Worm (Caenorhabditis elegans) whole organism, midembryonic: ENCODE results near the gene F32D8.12.

ENCODE experiments used
- flt-1 ChIP-seq: fragments of 200-800 bp; sonication (Bioruptor generic); IDR thresholded peaks from 2 replicates; pipeline ENCODE4 v1.3.6; 2022; ENCODE audit warnings: missing genetic modification characterization, missing compliant biosample characterization
- ztf-29 ChIP-seq: fragments of 200-800 bp; sonication (Bioruptor generic); IDR thresholded peaks from 2 replicates; pipeline ENCODE4 v1.3.6; 2022; ENCODE audit warnings: missing genetic modification reagents, missing genetic modification characterization, missing compliant biosample characterization

- no peak for TF ChIP-seq flt-1 (GFP tag; lab: Robert Waterston, UW)
- TF ChIP-seq ztf-29 (GFP tag; lab: Robert Waterston, UW): no peak
These were observed 10.5 kb downstream of the F32D8.12 start, which contains the start of gene F32D8.1 for ce11 chrV:10880138-10880882.
